Worm (Caenorhabditis elegans) whole organism, midembryonic: ENCODE measurements around the gene C43F9.5.

Experiments
- flt-1 ChIP-seq: fragments of 200-800 bp; sonication (Bioruptor generic); IDR thresholded peaks from 2 replicates; pipeline ENCODE4 v1.3.6; 2022; ENCODE audit warnings: missing genetic modification characterization, missing compliant biosample characterization
- klf-2 ChIP-seq: fragments of 200-800 bp; sonication (Bioruptor generic); conservative IDR thresholded peaks from 2 replicates; pipeline ENCODE4 v1.3.6; 2022; ENCODE audit warnings: missing genetic modification reagents, missing genetic modification characterization, missing compliant biosample characterization
- med-1 ChIP-seq: sonication (generic microtip); optimal IDR thresholded peaks from 2 replicates; lab custom pipeline; 2017; ENCODE audit warnings: missing genetic modification characterization, mild to moderate bottlenecking, missing compliant biosample characterization, antibody characterized with exemption, missing genetic modification reagents; ENCODE audit not compliant: insufficient read depth

DNA sequence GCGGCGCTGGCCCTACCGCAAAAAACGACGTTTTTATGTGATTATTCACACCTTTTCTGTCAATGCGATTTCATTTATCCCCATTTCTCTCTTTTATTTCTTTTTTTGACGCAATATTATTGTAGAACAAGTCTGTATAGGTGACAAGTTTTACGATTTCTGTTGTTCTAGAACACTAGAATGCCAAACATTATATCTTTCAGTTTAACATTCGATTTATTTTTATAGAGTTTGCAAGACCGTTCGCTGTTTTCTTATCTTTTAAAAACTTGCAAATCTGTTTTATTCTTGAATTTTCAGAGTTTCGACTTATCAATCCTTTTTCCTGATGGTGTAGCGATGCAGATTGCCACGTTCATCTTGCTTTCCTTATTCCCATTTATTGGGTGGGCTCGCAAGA, 14.5 kb downstream of the C43F9.5 start, which contains the start of gene efn-2:
- TF ChIP-seq flt-1 (GFP tag; lab: Robert Waterston, UW): no peak
- no peak for TF ChIP-seq med-1 (GFP tag; lab: Kevin White, UChicago)
- TF ChIP-seq klf-2 (GFP tag; lab: Robert Waterston, UW): no peak
